Fruit fly (Drosophila melanogaster) whole organism, embryonic: ENCODE results near the gene Vha16-5.

ENCODE experiments used
- Atf3 ChIP-seq: fragments of 200-800 bp; sonication (Bioruptor generic); optimal IDR thresholded peaks from 3 replicates; lab custom pipeline; 2016; ENCODE audit warnings: missing biosample characterization, missing genetic modification characterization
- BEAF-32 ChIP-seq: fragments of 200-800 bp; sonication (Bioruptor generic); optimal IDR thresholded peaks from 3 replicates; lab custom pipeline; 2017; ENCODE audit warnings: missing biosample characterization, missing genetic modification characterization, mild to moderate bottlenecking, moderate library complexity, missing genetic modification reagents
- CG10979 ChIP-seq: fragments of 200-800 bp; sonication (Bioruptor generic); optimal IDR thresholded peaks from 2 replicates; lab custom pipeline; 2018; ENCODE audit warnings: missing biosample characterization, mild to moderate bottlenecking, missing genetic modification characterization, moderate library complexity
- CG13775 ChIP-seq: fragments of 200-800 bp; sonication (Bioruptor generic); optimal IDR thresholded peaks from 3 replicates; lab custom pipeline; 2017; ENCODE audit warnings: missing biosample characterization, mild to moderate bottlenecking, missing genetic modification characterization
- CG17385 ChIP-seq: fragments of 200-800 bp; sonication (Bioruptor generic); optimal IDR thresholded peaks from 3 replicates; lab custom pipeline; 2018; ENCODE audit warnings: missing biosample characterization, mild to moderate bottlenecking, missing genetic modification characterization
- CG2199 ChIP-seq: fragments of 200-800 bp; sonication (Bioruptor generic); IDR thresholded peaks from 3 replicates; pipeline ENCODE4 v1.3.6; 2022; ENCODE audit warnings: missing biosample characterization, missing genetic modification characterization
- CG32767 ChIP-seq: fragments of 200-800 bp; sonication (Bioruptor generic); IDR thresholded peaks from 2 replicates; pipeline ENCODE4 v1.3.6; 2022; ENCODE audit warnings: missing biosample characterization, missing genetic modification characterization
- CG3995 ChIP-seq: fragments of 200-800 bp; sonication (Bioruptor generic); optimal IDR thresholded peaks from 3 replicates; lab custom pipeline; 2016; ENCODE audit warnings: missing biosample characterization, missing genetic modification characterization
- CG42726 ChIP-seq: fragments of 200-800 bp; sonication (Bioruptor generic); IDR thresholded peaks from 2 replicates; pipeline ENCODE4 v1.3.6; 2022; ENCODE audit warnings: missing biosample characterization, missing genetic modification characterization; ENCODE audit not compliant: partially characterized antibody
- CG4282 ChIP-seq: fragments of 200-800 bp; sonication (Bioruptor generic); optimal IDR thresholded peaks from 2 replicates; lab custom pipeline; 2016; ENCODE audit warnings: missing biosample characterization, missing genetic modification characterization
- CG6689 ChIP-seq: fragments of 200-800 bp; sonication (Bioruptor generic); IDR thresholded peaks from 2 replicates; pipeline ENCODE4 v1.3.6; 2022; ENCODE audit warnings: missing biosample characterization, missing genetic modification characterization
- CG7271 ChIP-seq: fragments of 200-800 bp; sonication (Bioruptor generic); optimal IDR thresholded peaks from 2 replicates; lab custom pipeline; 2018; ENCODE audit warnings: missing biosample characterization, mild to moderate bottlenecking, missing genetic modification characterization, moderate library complexity
- CG7556 ChIP-seq: fragments of 200-800 bp; sonication (Bioruptor generic); optimal IDR thresholded peaks from 2 replicates; lab custom pipeline; 2017; ENCODE audit warnings: missing biosample characterization, mild to moderate bottlenecking, missing genetic modification characterization
- CG7786 ChIP-seq: fragments of 200-800 bp; sonication (Bioruptor generic); optimal IDR thresholded peaks from 2 replicates; lab custom pipeline; 2016; ENCODE audit warnings: missing biosample characterization, missing genetic modification characterization
- CG8290 ChIP-seq, 3 experiments: fragments of 200-800 bp; sonication (Bioruptor generic); optimal IDR thresholded peaks; 2 replicates each; lab custom pipeline; 2016 to 2019; ENCODE audit warnings: missing biosample characterization in 3 of 3, missing genetic modification characterization in 3 of 3, mild to moderate bottlenecking in 2 of 3, moderate library complexity in 1 of 3
- Elba2 ChIP-seq: fragments of 200-800 bp; sonication (Bioruptor generic); optimal IDR thresholded peaks from 3 replicates; lab custom pipeline; 2016; ENCODE audit warnings: missing biosample characterization, missing genetic modification characterization
- Ets65A ChIP-seq: fragments of 200-800 bp; sonication (Bioruptor generic); peaks from one replicate; lab custom pipeline; 2016; ENCODE audit warnings: missing biosample characterization, missing genetic modification characterization
- HLH4C ChIP-seq: fragments of 200-800 bp; sonication (Bioruptor generic); IDR thresholded peaks from 3 replicates; pipeline ENCODE4 v1.3.6; 2022; ENCODE audit warnings: missing biosample characterization, missing genetic modification characterization; ENCODE audit not compliant: partially characterized antibody
- Hr39 ChIP-seq: fragments of >200 bp; optimal IDR thresholded peaks from 2 replicates; lab custom pipeline; 2017
- Mes4 ChIP-seq: fragments of 200-800 bp; sonication (Bioruptor generic); optimal IDR thresholded peaks from 2 replicates; lab custom pipeline; 2016; ENCODE audit warnings: missing biosample characterization, missing genetic modification characterization
- Mrtf ChIP-seq: fragments of 200-800 bp; sonication (Bioruptor generic); IDR thresholded peaks from 3 replicates; pipeline ENCODE4 v1.3.6; 2022; ENCODE audit warnings: missing biosample characterization, missing genetic modification characterization
- Opbp ChIP-seq: fragments of 200-800 bp; sonication (Bioruptor generic); IDR thresholded peaks from 3 replicates; pipeline ENCODE4 v1.3.6; 2022; ENCODE audit warnings: missing biosample characterization, missing genetic modification characterization; ENCODE audit not compliant: partially characterized antibody
- Sry-β ChIP-seq: fragments of 200-800 bp; sonication (Bioruptor generic); optimal IDR thresholded peaks from 2 replicates; lab custom pipeline; 2018; ENCODE audit warnings: missing biosample characterization, mild to moderate bottlenecking, missing genetic modification characterization, moderate library complexity
- Stat92E ChIP-seq, 3 experiments: fragments of >200 bp in 2 of 3; fragments of 200-800 bp in 1 of 3; sonication (Bioruptor generic) in 1 of 3; optimal IDR thresholded peaks; 2 replicates each; lab custom pipeline; 2017 to 2019; ENCODE audit warnings: missing biosample characterization in 3 of 3, missing genetic modification characterization in 3 of 3, mild to moderate bottlenecking in 1 of 3, moderate library complexity in 1 of 3
- ab ChIP-seq: fragments of 200-800 bp; sonication (Bioruptor generic); optimal IDR thresholded peaks from 2 replicates; lab custom pipeline; 2016; ENCODE audit warnings: missing biosample characterization, missing genetic modification characterization
- bbx ChIP-seq: fragments of 200-800 bp; sonication (Bioruptor generic); IDR thresholded peaks from 2 replicates; pipeline ENCODE4 v1.3.6; 2022; ENCODE audit warnings: missing biosample characterization, missing genetic modification characterization; ENCODE audit not compliant: partially characterized antibody
- cg ChIP-seq: fragments of 200-800 bp; sonication (Bioruptor generic); optimal IDR thresholded peaks from 3 replicates; lab custom pipeline; 2019; ENCODE audit warnings: missing biosample characterization, mild to moderate bottlenecking, missing genetic modification characterization, moderate library complexity
- crol ChIP-seq: fragments of 200-800 bp; sonication (Bioruptor generic); IDR thresholded peaks from 2 replicates; pipeline ENCODE4 v1.3.6; 2022; ENCODE audit warnings: missing biosample characterization, missing genetic modification characterization
- dati ChIP-seq: fragments of 200-800 bp; sonication (Bioruptor generic); IDR thresholded peaks from 2 replicates; pipeline ENCODE4 v1.3.6; 2022; ENCODE audit warnings: missing biosample characterization, missing genetic modification characterization
- en ChIP-seq: fragments of 200-800 bp; sonication (Bioruptor generic); optimal IDR thresholded peaks from 2 replicates; lab custom pipeline; 2016; ENCODE audit warnings: missing biosample characterization, missing genetic modification characterization
- eve ChIP-seq, 2 experiments: fragments of >200 bp; optimal IDR thresholded peaks; 2 replicates each; lab custom pipeline; 2017; ENCODE audit warnings: missing biosample characterization in 2 of 2, missing genetic modification characterization in 2 of 2
- fd96Cb ChIP-seq: fragments of 200-800 bp; sonication (Bioruptor generic); optimal IDR thresholded peaks from 2 replicates; lab custom pipeline; 2018; ENCODE audit warnings: missing biosample characterization, mild to moderate bottlenecking, missing genetic modification characterization, moderate library complexity
- hb ChIP-seq: fragments of 200-800 bp; sonication (Bioruptor generic); IDR thresholded peaks from 3 replicates; pipeline ENCODE4 v1.3.6; 2022; ENCODE audit warnings: missing biosample characterization, missing genetic modification characterization; ENCODE audit not compliant: partially characterized antibody
- hkb ChIP-seq, 2 experiments: fragments of 200-800 bp in 1 of 2; fragments of >200 bp in 1 of 2; sonication (Bioruptor generic) in 1 of 2; IDR thresholded peaks in 1 of 2; optimal IDR thresholded peaks in 1 of 2; 2 replicates each; pipeline versions ENCODE4 v1.3.6 to Lab custom; 2017 to 2022; ENCODE audit warnings: missing biosample characterization in 1 of 2, missing genetic modification characterization in 1 of 2
- ind ChIP-seq: fragments of 200-800 bp; sonication (Bioruptor generic); optimal IDR thresholded peaks from 3 replicates; lab custom pipeline; 2016; ENCODE audit warnings: missing biosample characterization, missing genetic modification characterization
- inv ChIP-seq: fragments of 200-800 bp; sonication (Bioruptor generic); IDR thresholded peaks from 2 replicates; pipeline ENCODE4 v1.3.6; 2022; ENCODE audit warnings: missing biosample characterization, missing genetic modification characterization; ENCODE audit not compliant: partially characterized antibody
- lilli ChIP-seq: fragments of 200-800 bp; sonication (Bioruptor generic); optimal IDR thresholded peaks from 3 replicates; lab custom pipeline; 2016; ENCODE audit warnings: missing biosample characterization, missing genetic modification characterization
- mam ChIP-seq: fragments of 200-800 bp; sonication (Bioruptor generic); optimal IDR thresholded peaks from 3 replicates; lab custom pipeline; 2016; ENCODE audit warnings: missing biosample characterization, missing genetic modification characterization
- pan ChIP-seq, 4 experiments: fragments of >200 bp in 3 of 4; fragments of 200-800 bp in 1 of 4; sonication (Bioruptor generic) in 1 of 4; optimal IDR thresholded peaks in 3 of 4; IDR thresholded peaks in 1 of 4; 2 replicates each; pipeline versions ENCODE4 v1.3.6 to Lab custom; 2017 to 2022; ENCODE audit warnings: missing biosample characterization in 2 of 4, missing genetic modification characterization in 2 of 4, mixed read lengths in 1 of 4
- pb ChIP-seq: fragments of 200-800 bp; sonication (Bioruptor generic); optimal IDR thresholded peaks from 3 replicates; lab custom pipeline; 2016; ENCODE audit warnings: missing biosample characterization, missing genetic modification characterization
- pita ChIP-seq: fragments of 200-800 bp; sonication (Bioruptor generic); optimal IDR thresholded peaks from 2 replicates; lab custom pipeline; 2017; ENCODE audit warnings: missing biosample characterization, mild to moderate bottlenecking, missing genetic modification characterization
- pzg ChIP-seq: fragments of 200-800 bp; sonication (Bioruptor generic); optimal IDR thresholded peaks from 3 replicates; lab custom pipeline; 2018; ENCODE audit warnings: missing biosample characterization, mild to moderate bottlenecking, missing genetic modification characterization, moderate library complexity
- ranshi ChIP-seq: fragments of 200-800 bp; sonication (Bioruptor generic); IDR thresholded peaks from 2 replicates; pipeline ENCODE4 v1.3.6; 2022; ENCODE audit warnings: missing biosample characterization, missing genetic modification characterization
- sens ChIP-seq: fragments of 200-800 bp; sonication (Bioruptor generic); peaks from one replicate; lab custom pipeline; 2016; ENCODE audit warnings: missing biosample characterization, missing genetic modification characterization
- slou ChIP-seq: fragments of 200-800 bp; sonication (Bioruptor generic); optimal IDR thresholded peaks from 3 replicates; lab custom pipeline; 2016; ENCODE audit warnings: missing biosample characterization, missing genetic modification characterization
- stc ChIP-seq: fragments of 200-800 bp; sonication (Bioruptor generic); IDR thresholded peaks from 2 replicates; pipeline ENCODE4 v1.3.6; 2022; ENCODE audit warnings: missing biosample characterization, missing genetic modification characterization
- tll ChIP-seq, 2 experiments: fragments of 200-800 bp in 1 of 2; fragments of >200 bp in 1 of 2; sonication (Bioruptor generic) in 1 of 2; optimal IDR thresholded peaks; 2 replicates each; lab custom pipeline; 2017 to 2019; ENCODE audit warnings: missing biosample characterization in 2 of 2, missing genetic modification characterization in 2 of 2, mild to moderate bottlenecking in 1 of 2, moderate library complexity in 1 of 2
- vnd ChIP-seq: fragments of 200-800 bp; sonication (Bioruptor generic); IDR thresholded peaks from 3 replicates; pipeline ENCODE4 v1.3.6; 2022; ENCODE audit warnings: missing biosample characterization, missing genetic modification characterization; ENCODE audit not compliant: partially characterized antibody
- vvl ChIP-seq: fragments of 200-800 bp; sonication (Bioruptor generic); IDR thresholded peaks from 2 replicates; pipeline ENCODE4 v1.3.6; 2022; ENCODE audit warnings: missing biosample characterization, missing genetic modification characterization
- wdn ChIP-seq: fragments of 200-800 bp; sonication (Bioruptor generic); IDR thresholded peaks from 2 replicates; pipeline ENCODE4 v1.3.6; 2022; ENCODE audit warnings: missing biosample characterization, missing genetic modification characterization

Vha16-5 gene

dm6 chr2L:10769708-10770107, 32.9 kb upstream of the Vha16-5 start, which contains the start of gene CG6724 (continued):
- TF ChIP-seq hb (GFP tag; lab: Robert Waterston, UW) (no peak; the same call in 2 of the 3 replicates), crol (GFP tag; lab: Robert Waterston, UW) (peak; percentile 51; the same call in 1 of the 2 replicates), ranshi (GFP tag; lab: Robert Waterston, UW) (no peak), CG32767 (GFP tag; lab: Robert Waterston, UW) (no peak), ab (GFP tag; lab: Kevin White, UChicago) (no peak), mam (GFP tag; lab: Kevin White, UChicago) (no peak), tll (GFP tag; optimal IDR thresholded peaks at IDR 0.05; lab: Kevin White, UChicago) (no peak), BEAF-32 (peak; percentile 65), Mrtf (GFP tag; lab: Robert Waterston, UW) (no peak), Ets65A (GFP tag; lab: Kevin White, UChicago) (no peak), en (GFP tag; lab: Kevin White, UChicago) (no peak), wdn (GFP tag; lab: Robert Waterston, UW) (no peak), hkb (optimal IDR thresholded peaks at IDR 0.05; lab: Kevin White, UChicago) (no peak), hkb (GFP tag; IDR thresholded peaks at IDR 0.05; lab: Robert Waterston, UW) (no peak), CG10979 (tag; lab: Kevin White, UChicago) (no peak), CG2199 (GFP tag; lab: Robert Waterston, UW) (no peak), CG4282 (no peak), cg (GFP tag; lab: Kevin White, UChicago) (no peak), vnd (GFP tag; lab: Robert Waterston, UW) (peak; percentile 46; the same call in 2 of the 3 replicates), Atf3 (GFP tag; lab: Kevin White, UChicago) (no peak), pita (GFP tag; lab: Kevin White, UChicago) (no peak), inv (GFP tag; lab: Robert Waterston, UW) (peak; percentile 50), stc (no peak), CG17385 (GFP tag; lab: Kevin White, UChicago) (no peak), Opbp (peak; percentile 81), CG8290 (GFP tag; optimal IDR thresholded peaks at IDR 0.05; lab: Kevin White, UChicago) (no peak), CG8290 (tag; optimal IDR thresholded peaks at IDR 0.05; lab: Kevin White, UChicago) (no peak), slou (GFP tag; lab: Kevin White, UChicago) (no peak), vvl (GFP tag; lab: Robert Waterston, UW) (no peak), CG3995 (GFP tag; lab: Kevin White, UChicago) (no peak), CG7271 (tag; lab: Kevin White, UChicago) (no peak), pan (optimal IDR thresholded peaks at IDR 0.05; lab: Kevin White, UChicago) (no peak), pan (GFP tag; optimal IDR thresholded peaks at IDR 0.05 in 1 of 2, IDR thresholded peaks at IDR 0.05 in 1 of 2) (no peak), eve (GFP tag; optimal IDR thresholded peaks at IDR 0.05; lab: Kevin White, UChicago) (no peak), fd96Cb (tag; lab: Kevin White, UChicago) (no peak), sens (no peak), bbx (GFP tag; lab: Robert Waterston, UW) (peak; percentile 88), Sry-β (GFP tag; lab: Kevin White, UChicago) (no peak), pzg (GFP tag; lab: Kevin White, UChicago) (peak; percentile 77), ind (GFP tag; lab: Kevin White, UChicago) (no peak), CG42726 (GFP tag; lab: Robert Waterston, UW) (peak; percentile 73; the same call in 1 of the 2 replicates), CG7556 (GFP tag; lab: Kevin White, UChicago) (no peak), CG6689 (GFP tag; lab: Robert Waterston, UW) (no peak), Stat92E (GFP tag; optimal IDR thresholded peaks at IDR 0.05; lab: Kevin White, UChicago) (no peak), Hr39 (no peak), CG13775 (GFP tag; lab: Kevin White, UChicago) (no peak), Elba2 (GFP tag; lab: Kevin White, UChicago) (no peak), Mes4 (GFP tag; lab: Kevin White, UChicago) (no peak), HLH4C (GFP tag; lab: Robert Waterston, UW) (peak; percentile 88), CG7786 (GFP tag; lab: Kevin White, UChicago) (no peak), lilli (GFP tag; lab: Kevin White, UChicago) (no peak), dati (GFP tag; lab: Robert Waterston, UW) (no peak), pb (GFP tag; lab: Kevin White, UChicago) (no peak)
